Worm (Caenorhabditis elegans): Measurements from ENCODE around the gene nfi-1.

nfi-1 gene

ce11 chrII:7523281-7523680 is 14.7 kb upstream of the nfi-1 start, which contains the start of gene ZK1290.15:
Gene ZK1290.15, plus strand, starts transcription at chrII:7523581.
- no peak for TF ChIP-seq med-1 (GFP tag; optimal IDR thresholded peaks at IDR 0.05; ENCODE audit: insufficient read depth)

- TF ChIP-seq klf-2 (GFP tag; conservative IDR thresholded peaks at IDR 0.05): no peak
- TF ChIP-seq ztf-29 (GFP tag; IDR thresholded peaks at IDR 0.05): no peak
- no peak for TF ChIP-seq T22C8.4 (GFP tag; IDR thresholded peaks at IDR 0.05)
- TF ChIP-seq ztf-23 (GFP tag; IDR thresholded peaks at IDR 0.05): no peak
- TF ChIP-seq ref-1 (GFP tag; conservative IDR thresholded peaks at IDR 0.05): no peak
- TF ChIP-seq cog-1 (tag; optimal IDR thresholded peaks at IDR 0.05): no peak
These were observed 12.5 kb upstream of the nfi-1 start, which contains the start of the genes ZK1290.7 and rnh-1.1 for ce11 chrII:7525458-7525857. Gene ZK1290.7, minus strand, starts transcription at chrII:7525558. Gene rnh-1.1, plus strand, starts transcription at chrII:7525738.

ce11 chrII:7528210-7528609 is 9.8 kb upstream of the nfi-1 start:
- no peak for TF ChIP-seq ztf-29 (GFP tag; IDR thresholded peaks at IDR 0.05)
- no peak for TF ChIP-seq ztf-23 (GFP tag; IDR thresholded peaks at IDR 0.05)
- no peak for TF ChIP-seq med-1 (GFP tag; optimal IDR thresholded peaks at IDR 0.05; ENCODE audit: insufficient read depth)
- no peak for TF ChIP-seq tab-1 (GFP tag; IDR thresholded peaks at IDR 0.05)
- TF ChIP-seq klf-2 (GFP tag; conservative IDR thresholded peaks at IDR 0.05): no peak
- no peak for TF ChIP-seq flt-1 (GFP tag; IDR thresholded peaks at IDR 0.05)
- no peak for TF ChIP-seq cog-1 (tag; optimal IDR thresholded peaks at IDR 0.05)
- TF ChIP-seq T22C8.4 (GFP tag; IDR thresholded peaks at IDR 0.05): no peak
- TF ChIP-seq ref-1 (GFP tag; conservative IDR thresholded peaks at IDR 0.05): no peak

DNA sequence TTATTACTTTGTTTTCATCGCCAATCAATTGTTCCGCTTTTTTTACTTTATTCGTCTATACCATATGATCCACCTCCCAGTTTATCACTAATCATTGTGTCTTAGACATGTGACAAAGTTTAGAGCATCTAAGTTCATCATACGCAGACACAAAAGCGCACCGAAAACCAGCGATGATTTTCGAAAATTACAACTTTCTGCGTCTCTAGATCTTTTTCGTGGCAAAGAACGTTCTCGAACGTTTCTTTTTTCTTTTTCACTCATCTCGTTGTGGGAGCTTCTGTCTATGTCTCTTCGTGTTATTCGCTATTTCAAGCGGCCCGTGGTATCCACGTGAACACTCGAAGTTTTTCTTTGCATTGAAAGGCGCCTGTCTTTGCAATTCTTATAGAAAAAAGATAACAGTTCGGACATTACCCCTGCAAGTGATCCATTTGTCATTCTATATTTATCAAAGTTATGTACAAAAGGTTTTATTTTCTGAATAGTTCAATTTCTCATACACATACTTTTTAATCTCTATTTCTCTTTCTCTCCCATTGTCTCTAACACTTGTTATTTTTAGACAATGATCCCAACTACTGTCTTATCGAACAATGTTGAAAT is 8.8 kb upstream of the nfi-1 start, which contains the start of gene ZK1290.5:
Gene ZK1290.5 (plus strand): TSS at position 566 of the 606 bp plus-strand sequence.
- TF ChIP-seq med-1 (GFP tag; optimal IDR thresholded peaks at IDR 0.05; ENCODE audit: insufficient read depth) (no peak), ztf-23 (GFP tag; IDR thresholded peaks at IDR 0.05) (no peak), tab-1 (GFP tag; IDR thresholded peaks at IDR 0.05) (no peak), cog-1 (tag; optimal IDR thresholded peaks at IDR 0.05) (peak; percentile 5), flt-1 (GFP tag; IDR thresholded peaks at IDR 0.05) (no peak), ztf-29 (GFP tag; IDR thresholded peaks at IDR 0.05) (no peak), klf-2 (GFP tag; conservative IDR thresholded peaks at IDR 0.05) (no peak), T22C8.4 (GFP tag; IDR thresholded peaks at IDR 0.05) (no peak)

DNA sequence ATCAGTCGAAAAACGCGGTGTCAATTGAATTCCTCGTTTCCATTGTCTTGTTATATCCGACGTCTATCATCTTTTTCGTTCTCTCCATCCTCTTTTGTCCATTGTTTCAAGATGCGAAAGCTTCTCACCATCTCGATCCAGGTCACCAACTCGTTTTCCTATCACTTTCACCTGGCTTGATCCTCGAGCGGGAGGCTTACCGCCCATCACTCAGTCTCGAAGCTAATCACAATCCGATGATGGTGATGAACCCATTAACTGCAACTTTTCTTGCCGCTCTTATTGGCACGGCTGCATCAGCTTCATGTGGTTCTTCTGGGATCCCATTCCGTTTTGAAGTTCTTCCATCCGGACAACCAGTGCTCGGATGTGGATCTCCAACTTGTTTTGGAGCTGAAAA is 7.0 kb upstream of the nfi-1 start, which contains the start of gene wrt-1:
Gene wrt-1 (plus strand): TSS at position 53 of the 400 bp plus-strand sequence.
- TF ChIP-seq tab-1 (GFP tag; IDR thresholded peaks at IDR 0.05): no peak
- TF ChIP-seq med-1 (GFP tag; optimal IDR thresholded peaks at IDR 0.05; ENCODE audit: insufficient read depth): no peak
- TF ChIP-seq ref-1 (GFP tag; conservative IDR thresholded peaks at IDR 0.05): no peak
- TF ChIP-seq ztf-23 (GFP tag; IDR thresholded peaks at IDR 0.05): no peak
- TF ChIP-seq klf-2 (GFP tag; conservative IDR thresholded peaks at IDR 0.05): no peak
- TF ChIP-seq T22C8.4 (GFP tag; IDR thresholded peaks at IDR 0.05): no peak

ce11 chrII:7531478-7531877 is 6.5 kb upstream of the nfi-1 start:
- TF ChIP-seq ref-1 (GFP tag; conservative IDR thresholded peaks at IDR 0.05) (no peak), med-1 (GFP tag; optimal IDR thresholded peaks at IDR 0.05; ENCODE audit: insufficient read depth) (no peak), klf-2 (GFP tag; conservative IDR thresholded peaks at IDR 0.05) (no peak), ztf-23 (GFP tag; IDR thresholded peaks at IDR 0.05) (no peak), flt-1 (GFP tag; IDR thresholded peaks at IDR 0.05) (no peak), T22C8.4 (GFP tag; IDR thresholded peaks at IDR 0.05) (no peak), ztf-29 (GFP tag; IDR thresholded peaks at IDR 0.05) (no peak), cog-1 (tag; optimal IDR thresholded peaks at IDR 0.05) (no peak), tab-1 (GFP tag; IDR thresholded peaks at IDR 0.05) (no peak)

DNA sequence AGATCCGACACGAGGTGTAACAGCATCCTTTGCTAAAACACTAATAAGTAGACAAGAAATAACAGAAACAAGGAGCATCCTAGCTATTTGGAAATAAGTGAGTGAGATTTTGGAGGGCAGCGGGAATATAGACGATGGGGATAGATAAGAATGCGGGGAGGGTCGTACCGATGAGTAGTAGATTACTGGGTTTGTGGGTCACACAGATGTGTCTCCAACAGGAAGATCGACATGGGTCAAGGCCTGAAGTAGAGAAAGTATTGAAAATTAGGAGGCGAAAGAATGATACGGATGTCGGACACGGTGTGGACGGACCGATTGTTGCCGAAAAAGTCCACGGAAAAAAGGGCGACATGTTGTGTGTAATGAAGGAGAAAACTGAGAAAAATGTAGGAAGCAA is 3.6 kb upstream of the nfi-1 start, which contains the start of gene wrt-10:
Gene wrt-10 (minus strand): TSS at position 195 of the 400 bp plus-strand sequence.
- TF ChIP-seq ref-1 (GFP tag; conservative IDR thresholded peaks at IDR 0.05) (no peak), cog-1 (tag; optimal IDR thresholded peaks at IDR 0.05) (no peak), med-1 (GFP tag; optimal IDR thresholded peaks at IDR 0.05; ENCODE audit: insufficient read depth) (no peak), flt-1 (GFP tag; IDR thresholded peaks at IDR 0.05) (no peak), ztf-29 (GFP tag; IDR thresholded peaks at IDR 0.05) (no peak), tab-1 (GFP tag; IDR thresholded peaks at IDR 0.05) (no peak), ztf-23 (GFP tag; IDR thresholded peaks at IDR 0.05) (no peak), T22C8.4 (GFP tag; IDR thresholded peaks at IDR 0.05) (no peak), klf-2 (GFP tag; conservative IDR thresholded peaks at IDR 0.05) (no peak)

ce11 chrII:7534934-7535333 is 3.0 kb upstream of the nfi-1 start, which contains the start of gene ZK1290.13:
Gene ZK1290.13, plus strand, starts transcription at chrII:7535006.
- TF ChIP-seq tab-1 (GFP tag; IDR thresholded peaks at IDR 0.05) (no peak), med-1 (GFP tag; optimal IDR thresholded peaks at IDR 0.05; ENCODE audit: insufficient read depth) (no peak), flt-1 (GFP tag; IDR thresholded peaks at IDR 0.05) (no peak), ztf-29 (GFP tag; IDR thresholded peaks at IDR 0.05) (no peak), ref-1 (GFP tag; conservative IDR thresholded peaks at IDR 0.05) (no peak), ztf-23 (GFP tag; IDR thresholded peaks at IDR 0.05) (no peak)

DNA sequence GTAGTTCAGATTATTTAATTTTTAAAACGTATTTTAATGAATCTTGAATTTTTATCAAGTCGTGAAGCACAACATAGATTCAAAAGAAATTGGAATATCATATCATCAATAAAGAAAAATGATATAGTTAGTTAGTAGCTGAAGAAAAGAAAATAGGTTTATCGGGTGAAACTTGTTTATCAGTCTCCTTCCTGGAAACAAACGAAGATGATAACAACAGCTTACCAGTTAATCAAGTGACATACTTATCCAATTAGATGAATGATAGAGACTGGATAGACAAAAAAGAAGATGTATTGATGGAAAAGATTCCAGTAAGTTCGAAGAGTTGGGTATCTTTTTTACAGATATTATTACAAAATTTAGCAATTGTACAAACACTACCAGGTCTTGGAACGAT is 5.0 kb downstream of the nfi-1 start:
- TF ChIP-seq T22C8.4 (GFP tag; IDR thresholded peaks at IDR 0.05) (no peak), flt-1 (GFP tag; IDR thresholded peaks at IDR 0.05) (no peak), ztf-23 (GFP tag; IDR thresholded peaks at IDR 0.05) (no peak), cog-1 (tag; optimal IDR thresholded peaks at IDR 0.05) (no peak), tab-1 (GFP tag; IDR thresholded peaks at IDR 0.05) (no peak), ztf-29 (GFP tag; IDR thresholded peaks at IDR 0.05) (no peak), ref-1 (GFP tag; conservative IDR thresholded peaks at IDR 0.05) (no peak), klf-2 (GFP tag; conservative IDR thresholded peaks at IDR 0.05) (no peak), med-1 (GFP tag; optimal IDR thresholded peaks at IDR 0.05; ENCODE audit: insufficient read depth) (no peak)

DNA sequence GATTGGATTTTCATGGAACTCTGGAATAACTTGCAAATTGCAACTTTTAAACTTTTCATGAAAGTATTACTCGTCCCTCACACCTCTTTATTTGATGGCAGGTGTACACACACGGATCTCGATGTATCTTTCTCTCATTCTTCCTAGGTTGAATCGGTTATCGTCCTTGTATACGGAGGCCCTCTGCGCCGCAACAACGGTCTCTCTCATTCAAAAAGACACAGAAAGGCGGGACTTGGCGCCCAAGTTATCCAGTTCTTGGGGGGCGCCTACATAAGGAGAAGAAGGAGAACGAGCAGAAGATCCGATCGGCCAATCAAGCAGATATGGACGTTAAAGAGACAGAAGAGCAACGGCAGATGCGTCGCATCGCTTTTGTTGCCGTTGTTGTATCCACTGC is 5.8 kb downstream of the nfi-1 start, which contains the start of gene rol-8:
Gene rol-8 (plus strand): TSS at position 301 of the 400 bp plus-strand sequence.
- TF ChIP-seq klf-2 (GFP tag; conservative IDR thresholded peaks at IDR 0.05) (no peak), flt-1 (GFP tag; IDR thresholded peaks at IDR 0.05) (no peak)
